Fruit fly (Drosophila melanogaster) whole organism, embryonic: Measurements from ENCODE around the gene Nlg4.

Source experiments
- Bteb2 ChIP-seq: fragments of 200-800 bp; sonication (Bioruptor generic); optimal IDR thresholded peaks from 2 replicates; lab custom pipeline; 2016; ENCODE audit warnings: missing biosample characterization, missing genetic modification characterization
- CG10209 ChIP-seq: fragments of 200-800 bp; sonication (Bioruptor generic); optimal IDR thresholded peaks from 3 replicates; lab custom pipeline; 2017; ENCODE audit warnings: missing biosample characterization, mild to moderate bottlenecking, missing genetic modification characterization, missing genetic modification reagents
- CG10959 ChIP-seq: fragments of 200-800 bp; sonication (Bioruptor generic); IDR thresholded peaks from 2 replicates; pipeline ENCODE4 v1.3.6; 2022; ENCODE audit warnings: missing biosample characterization, missing genetic modification characterization
- CG13123 ChIP-seq: fragments of 200-800 bp; sonication (Bioruptor generic); optimal IDR thresholded peaks from 2 replicates; lab custom pipeline; 2016; ENCODE audit warnings: missing biosample characterization, missing genetic modification characterization
- CG13287 ChIP-seq: fragments of 200-800 bp; sonication (Bioruptor generic); IDR thresholded peaks from 2 replicates; pipeline ENCODE4 v1.3.6; 2022; ENCODE audit warnings: missing biosample characterization, missing genetic modification characterization; ENCODE audit not compliant: partially characterized antibody
- CG13424 ChIP-seq: fragments of 200-800 bp; sonication (Bioruptor generic); optimal IDR thresholded peaks from 2 replicates; lab custom pipeline; 2019; ENCODE audit warnings: missing biosample characterization, mild to moderate bottlenecking, missing genetic modification characterization, moderate library complexity
- CG15479 ChIP-seq: fragments of 200-800 bp; sonication (Bioruptor generic); optimal IDR thresholded peaks from 3 replicates; lab custom pipeline; 2019; ENCODE audit warnings: missing biosample characterization, mild to moderate bottlenecking, missing genetic modification characterization, moderate library complexity
- CG15601 ChIP-seq: fragments of 200-800 bp; sonication (Bioruptor generic); optimal IDR thresholded peaks from 3 replicates; lab custom pipeline; 2019; ENCODE audit warnings: missing biosample characterization, mild to moderate bottlenecking, missing genetic modification characterization, moderate library complexity
- CG17359 ChIP-seq: fragments of 200-800 bp; sonication (Bioruptor generic); optimal IDR thresholded peaks from 3 replicates; lab custom pipeline; 2018; ENCODE audit warnings: missing biosample characterization, mild to moderate bottlenecking, missing genetic modification characterization, moderate library complexity
- CG17802 ChIP-seq: fragments of 200-800 bp; sonication (Bioruptor generic); optimal IDR thresholded peaks from 2 replicates; lab custom pipeline; 2018; ENCODE audit warnings: missing biosample characterization, mild to moderate bottlenecking, missing genetic modification characterization, moderate library complexity
- CG32772 ChIP-seq: fragments of 200-800 bp; sonication (Bioruptor generic); IDR thresholded peaks from 2 replicates; pipeline ENCODE4 v1.3.6; 2022; ENCODE audit warnings: missing biosample characterization, missing genetic modification characterization
- CG5953 ChIP-seq: fragments of 200-800 bp; sonication (Bioruptor generic); IDR thresholded peaks from 2 replicates; pipeline ENCODE4 v1.3.6; 2022; ENCODE audit warnings: missing biosample characterization, missing genetic modification characterization
- CG7357 ChIP-seq: fragments of 200-800 bp; sonication (Bioruptor generic); IDR thresholded peaks from 3 replicates; pipeline ENCODE4 v1.3.6; 2022; ENCODE audit warnings: missing biosample characterization, missing genetic modification characterization
- CG7372 ChIP-seq: fragments of 200-800 bp; sonication (Bioruptor generic); IDR thresholded peaks from 2 replicates; pipeline ENCODE4 v1.3.6; 2022; ENCODE audit warnings: missing biosample characterization, missing genetic modification characterization
- CG7928 ChIP-seq: fragments of 200-800 bp; sonication (Bioruptor generic); optimal IDR thresholded peaks from 2 replicates; lab custom pipeline; 2017; ENCODE audit warnings: missing biosample characterization, mild to moderate bottlenecking, missing genetic modification characterization
- CG7987 ChIP-seq: fragments of 200-800 bp; sonication (Bioruptor generic); optimal IDR thresholded peaks from 2 replicates; lab custom pipeline; 2018; ENCODE audit warnings: missing biosample characterization, mild to moderate bottlenecking, missing genetic modification characterization, moderate library complexity
- GATAe ChIP-seq: fragments of 200-800 bp; sonication (Bioruptor generic); conservative IDR thresholded peaks from 2 replicates; pipeline ENCODE4 v1.3.6; 2022; ENCODE audit warnings: missing biosample characterization, missing genetic modification characterization
- Hr51 ChIP-seq, 2 experiments: fragments of 200-800 bp; sonication (Bioruptor generic); optimal IDR thresholded peaks; 2 replicates in 1 of 2; 3 replicates in 1 of 2; lab custom pipeline; 2016 to 2018; ENCODE audit warnings: missing biosample characterization in 2 of 2, missing genetic modification characterization in 2 of 2, mild to moderate bottlenecking in 1 of 2, moderate library complexity in 1 of 2
- Lhr ChIP-seq: fragments of 200-800 bp; sonication (Bioruptor generic); optimal IDR thresholded peaks from 3 replicates; lab custom pipeline; 2017; ENCODE audit warnings: mild to moderate bottlenecking, missing biosample characterization, missing genetic modification reagents, missing genetic modification characterization
- Mes4 ChIP-seq: fragments of 200-800 bp; sonication (Bioruptor generic); optimal IDR thresholded peaks from 2 replicates; lab custom pipeline; 2016; ENCODE audit warnings: missing biosample characterization, missing genetic modification characterization
- NfI ChIP-seq: fragments of 200-800 bp; sonication (Bioruptor generic); optimal IDR thresholded peaks from 3 replicates; lab custom pipeline; 2018; ENCODE audit warnings: missing biosample characterization, mild to moderate bottlenecking, missing genetic modification characterization, moderate library complexity
- Sin3A ChIP-seq: fragments of >200 bp; optimal IDR thresholded peaks from 2 replicates; lab custom pipeline; 2018
- Spps ChIP-seq: fragments of 200-800 bp; sonication (Bioruptor generic); optimal IDR thresholded peaks from 2 replicates; lab custom pipeline; 2018; ENCODE audit warnings: missing biosample characterization, mild to moderate bottlenecking, missing genetic modification characterization
- Ssrp ChIP-seq: fragments of 200-800 bp; sonication (Bioruptor generic); optimal IDR thresholded peaks from 2 replicates; lab custom pipeline; 2018; ENCODE audit warnings: missing biosample characterization, mild to moderate bottlenecking, missing genetic modification characterization, moderate library complexity
- Xbp1 ChIP-seq: fragments of 200-800 bp; sonication (Bioruptor generic); optimal IDR thresholded peaks from 3 replicates; lab custom pipeline; 2016; ENCODE audit warnings: missing biosample characterization, mild to moderate bottlenecking, missing genetic modification characterization
- aop ChIP-seq: fragments of 200-800 bp; sonication (Bioruptor generic); IDR thresholded peaks from 2 replicates; pipeline ENCODE4 v1.3.6; 2022; ENCODE audit warnings: missing biosample characterization, missing genetic modification characterization
- br ChIP-seq: fragments of >200 bp; optimal IDR thresholded peaks from 2 replicates; lab custom pipeline; 2017
- cad ChIP-seq: fragments of >200 bp; optimal IDR thresholded peaks from 2 replicates; lab custom pipeline; 2017; ENCODE audit warnings: missing biosample characterization, missing genetic modification characterization
- caup ChIP-seq: fragments of 200-800 bp; sonication (Bioruptor generic); optimal IDR thresholded peaks from 3 replicates; lab custom pipeline; 2017; ENCODE audit warnings: missing biosample characterization, mild to moderate bottlenecking, missing genetic modification characterization, moderate library complexity; ENCODE audit not compliant: severe bottlenecking
- crp ChIP-seq, 2 experiments: fragments of 200-800 bp; sonication (Bioruptor generic); optimal IDR thresholded peaks; 2 replicates in 1 of 2; 3 replicates in 1 of 2; lab custom pipeline; 2017; ENCODE audit warnings: missing biosample characterization in 2 of 2, missing genetic modification characterization in 2 of 2, mild to moderate bottlenecking in 1 of 2, moderate library complexity in 1 of 2
- dimm ChIP-seq: fragments of 200-800 bp; sonication (Bioruptor generic); IDR thresholded peaks from 2 replicates; pipeline ENCODE4 v1.3.6; 2022; ENCODE audit warnings: missing biosample characterization, missing genetic modification characterization
- dmrt11E ChIP-seq: fragments of 200-800 bp; sonication (Bioruptor generic); optimal IDR thresholded peaks from 3 replicates; lab custom pipeline; 2018; ENCODE audit warnings: missing biosample characterization, mild to moderate bottlenecking, missing genetic modification characterization, moderate library complexity
- dysf ChIP-seq: fragments of 200-800 bp; sonication (Bioruptor generic); IDR thresholded peaks from 3 replicates; pipeline ENCODE4 v1.3.6; 2022; ENCODE audit warnings: missing biosample characterization, missing genetic modification characterization
- emc ChIP-seq: fragments of 200-800 bp; sonication (Bioruptor generic); optimal IDR thresholded peaks from 2 replicates; lab custom pipeline; 2016; ENCODE audit warnings: missing biosample characterization, missing genetic modification characterization
- ems ChIP-seq: fragments of 200-800 bp; sonication (Bioruptor generic); optimal IDR thresholded peaks from 3 replicates; lab custom pipeline; 2016; ENCODE audit warnings: missing biosample characterization, missing genetic modification characterization
- en ChIP-seq: fragments of 200-800 bp; sonication (Bioruptor generic); optimal IDR thresholded peaks from 2 replicates; lab custom pipeline; 2016; ENCODE audit warnings: missing biosample characterization, missing genetic modification characterization
- fd102C ChIP-seq: fragments of 200-800 bp; sonication (Bioruptor generic); optimal IDR thresholded peaks from 2 replicates; lab custom pipeline; 2018; ENCODE audit warnings: missing biosample characterization, mild to moderate bottlenecking, missing genetic modification characterization, moderate library complexity
- fru ChIP-seq: fragments of >200 bp; optimal IDR thresholded peaks from 2 replicates; lab custom pipeline; 2017
- gce ChIP-seq: fragments of 200-800 bp; sonication (Bioruptor generic); IDR thresholded peaks from 3 replicates; pipeline ENCODE4 v1.3.6; 2022; ENCODE audit warnings: missing biosample characterization, missing genetic modification characterization
- grn ChIP-seq: fragments of 200-800 bp; sonication (Bioruptor generic); optimal IDR thresholded peaks from 3 replicates; lab custom pipeline; 2017; ENCODE audit warnings: missing biosample characterization, missing genetic modification characterization
- gro ChIP-seq: fragments of 200-800 bp; sonication (Bioruptor generic); optimal IDR thresholded peaks from 2 replicates; lab custom pipeline; 2016; ENCODE audit warnings: missing biosample characterization, missing genetic modification characterization
- lov ChIP-seq, 2 experiments: fragments of 200-800 bp in 1 of 2; fragments of >200 bp in 1 of 2; sonication (Bioruptor generic) in 1 of 2; IDR thresholded peaks in 1 of 2; optimal IDR thresholded peaks in 1 of 2; 2 replicates in 1 of 2; 3 replicates in 1 of 2; pipeline versions ENCODE4 v1.3.6 to Lab custom; 2017 to 2022; ENCODE audit warnings: missing biosample characterization in 1 of 2, missing genetic modification characterization in 1 of 2
- pnt ChIP-seq: fragments of 200-800 bp; sonication (Bioruptor generic); optimal IDR thresholded peaks from 3 replicates; lab custom pipeline; 2016; ENCODE audit warnings: missing biosample characterization, missing genetic modification characterization
- sens ChIP-seq: fragments of 200-800 bp; sonication (Bioruptor generic); peaks from one replicate; lab custom pipeline; 2016; ENCODE audit warnings: missing biosample characterization, missing genetic modification characterization
- sima ChIP-seq: fragments of 200-800 bp; sonication (Bioruptor generic); optimal IDR thresholded peaks from 2 replicates; lab custom pipeline; 2016; ENCODE audit warnings: missing biosample characterization, missing genetic modification characterization
- slbo ChIP-seq: fragments of 200-800 bp; sonication (Bioruptor generic); IDR thresholded peaks from 2 replicates; pipeline ENCODE4 v1.3.6; 2022; ENCODE audit warnings: missing biosample characterization, missing genetic modification characterization
- tap ChIP-seq: fragments of 200-800 bp; optimal IDR thresholded peaks from 3 replicates; lab custom pipeline; 2019; ENCODE audit warnings: missing biosample characterization, mild to moderate bottlenecking, missing genetic modification characterization, moderate library complexity
- twi ChIP-seq: fragments of 200-800 bp; optimal IDR thresholded peaks from 2 replicates; lab custom pipeline; 2019; ENCODE audit warnings: missing biosample characterization, mild to moderate bottlenecking, missing genetic modification characterization, moderate library complexity
- unc-4 ChIP-seq: fragments of 200-800 bp; sonication (Bioruptor generic); IDR thresholded peaks from 2 replicates; pipeline ENCODE4 v1.3.6; 2022; ENCODE audit warnings: missing biosample characterization, missing genetic modification characterization; ENCODE audit not compliant: partially characterized antibody
- vvl ChIP-seq: fragments of 200-800 bp; sonication (Bioruptor generic); IDR thresholded peaks from 2 replicates; pipeline ENCODE4 v1.3.6; 2022; ENCODE audit warnings: missing biosample characterization, missing genetic modification characterization
- yki ChIP-seq: fragments of >200 bp; optimal IDR thresholded peaks from 3 replicates; lab custom pipeline; 2018
- zfh1 ChIP-seq: fragments of 200-800 bp; sonication (Bioruptor generic); IDR thresholded peaks from 3 replicates; pipeline ENCODE4 v1.3.6; 2022; ENCODE audit warnings: missing biosample characterization, missing genetic modification characterization

Gene Nlg4

dm6 chr3R:20265239-20265846 lies 60.7 kb downstream of the Nlg4 start (continued):
- TF ChIP-seq CG10959 (GFP tag; lab: Robert Waterston, UW) (no peak), gce (GFP tag; lab: Robert Waterston, UW) (no peak), cad (GFP tag; lab: Kevin White, UChicago) (no peak), grn (GFP tag; lab: Kevin White, UChicago) (no peak), aop (no peak), CG13123 (no peak), dimm (no peak), CG15479 (GFP tag; lab: Kevin White, UChicago) (no peak), en (GFP tag; lab: Kevin White, UChicago) (no peak), dysf (GFP tag; lab: Robert Waterston, UW) (no peak), tap (tag; lab: Kevin White, UChicago) (no peak), CG15601 (tag; lab: Kevin White, UChicago) (no peak), pnt (GFP tag; lab: Kevin White, UChicago) (no peak), twi (tag; lab: Kevin White, UChicago) (no peak), yki (lab: Kevin White, UChicago) (no peak), GATAe (GFP tag; lab: Robert Waterston, UW) (no peak), Ssrp (peak; percentile 20), Lhr (GFP tag; lab: Kevin White, UChicago) (no peak), gro (GFP tag; lab: Kevin White, UChicago) (no peak), sima (GFP tag; lab: Kevin White, UChicago) (no peak), lov (optimal IDR thresholded peaks at IDR 0.05; lab: Kevin White, UChicago) (no peak), lov (GFP tag; IDR thresholded peaks at IDR 0.05; lab: Robert Waterston, UW) (no peak), NfI (GFP tag; lab: Kevin White, UChicago) (no peak), Bteb2 (GFP tag; lab: Kevin White, UChicago) (no peak), crp (GFP tag; optimal IDR thresholded peaks at IDR 0.05; lab: Kevin White, UChicago) (no peak), CG7987 (GFP tag; lab: Kevin White, UChicago) (no peak), dmrt11E (tag; lab: Kevin White, UChicago) (no peak), CG32772 (GFP tag; lab: Robert Waterston, UW) (no peak), CG17359 (tag; lab: Kevin White, UChicago) (no peak), fru (lab: Kevin White, UChicago) (no peak), Mes4 (GFP tag; lab: Kevin White, UChicago) (no peak), emc (GFP tag; lab: Kevin White, UChicago) (no peak), vvl (GFP tag; lab: Robert Waterston, UW) (no peak), br (lab: Kevin White, UChicago) (no peak), CG17802 (tag; lab: Kevin White, UChicago) (no peak), Spps (tag; lab: Kevin White, UChicago) (no peak), CG7372 (GFP tag; lab: Robert Waterston, UW) (no peak), Hr51 (GFP tag; optimal IDR thresholded peaks at IDR 0.05; lab: Kevin White, UChicago) (peak in 1 of 2 experiments; percentile 52), sens (GFP tag; lab: Kevin White, UChicago) (no peak), slbo (GFP tag; lab: Robert Waterston, UW) (0 out of 2 replicates have a peak, but pooled peaks have one; percentile 23), CG5953 (no peak), Xbp1 (GFP tag; lab: Kevin White, UChicago) (no peak), CG10209 (GFP tag; lab: Kevin White, UChicago) (no peak), caup (GFP tag; lab: Kevin White, UChicago) (no peak), ems (no peak), zfh1 (GFP tag; lab: Robert Waterston, UW) (no peak), fd102C (GFP tag; lab: Kevin White, UChicago) (no peak), CG7928 (GFP tag; lab: Kevin White, UChicago) (no peak), unc-4 (GFP tag; lab: Robert Waterston, UW) (no peak), CG7357 (GFP tag; lab: Robert Waterston, UW) (no peak), CG13424 (tag; lab: Kevin White, UChicago) (peak; percentile 29), CG13287 (GFP tag; lab: Robert Waterston, UW) (no peak), Sin3A (lab: Kevin White, UChicago) (no peak)
